Worm (Caenorhabditis elegans) whole organism, L3 larva: ENCODE data around the gene ZC373.5.

Source experiments
- ZK546.5 ChIP-seq: sonication (generic microtip); optimal IDR thresholded peaks from 2 replicates; lab custom pipeline; 2017; ENCODE audit warnings: missing biosample characterization, missing genetic modification characterization
- nhr-25 ChIP-seq: sonication (generic microtip); optimal IDR thresholded peaks from 2 replicates; lab custom pipeline; 2017; ENCODE audit warnings: missing biosample characterization, missing genetic modification characterization
- nhr-77 ChIP-seq: fragments of 150-350 bp; optimal IDR thresholded peaks from 2 replicates; lab custom pipeline; 2014; ENCODE audit warnings: missing biosample characterization, missing genetic modification characterization
- zag-1 ChIP-seq: fragments of 150-350 bp; optimal IDR thresholded peaks from 2 replicates; lab custom pipeline; 2014; ENCODE audit warnings: missing biosample characterization, missing genetic modification characterization

ce11 chrX:10092864-10093263 lies 18.7 kb upstream of the ZC373.5 start, which contains the start of gene flp-3:
- TF ChIP-seq zag-1 (tag; lab: Kevin White, UChicago) (no peak), ZK546.5 (no peak), nhr-25 (tag; lab: Kevin White, UChicago) (no peak), nhr-77 (tag; lab: Kevin White, UChicago) (no peak)
